Fruit fly (Drosophila melanogaster) whole organism, embryonic: ENCODE results near the gene oxt.

ENCODE experiments used
- Blimp-1 ChIP-seq: fragments of 200-800 bp; sonication (Bioruptor generic); optimal IDR thresholded peaks from 3 replicates; lab custom pipeline; 2018; ENCODE audit warnings: missing biosample characterization, missing genetic modification characterization, mild to moderate bottlenecking, moderate library complexity, missing genetic modification reagents
- CG11504 ChIP-seq: fragments of 200-800 bp; sonication (Bioruptor generic); optimal IDR thresholded peaks from 3 replicates; lab custom pipeline; 2019; ENCODE audit warnings: missing biosample characterization, mild to moderate bottlenecking, missing genetic modification characterization, moderate library complexity
- CG11723 ChIP-seq: fragments of 200-800 bp; sonication (Bioruptor generic); optimal IDR thresholded peaks from 2 replicates; lab custom pipeline; 2017; ENCODE audit warnings: missing biosample characterization, mild to moderate bottlenecking, missing genetic modification characterization
- CG12155 ChIP-seq: fragments of 200-800 bp; sonication (Bioruptor generic); optimal IDR thresholded peaks from 3 replicates; lab custom pipeline; 2016; ENCODE audit warnings: missing biosample characterization, missing genetic modification characterization
- CG12659 ChIP-seq: fragments of 200-800 bp; sonication (Bioruptor generic); optimal IDR thresholded peaks from 3 replicates; lab custom pipeline; 2017; ENCODE audit warnings: mild to moderate bottlenecking, missing biosample characterization, missing genetic modification reagents, missing genetic modification characterization
- CG12942 ChIP-seq: fragments of 200-800 bp; sonication (Bioruptor generic); optimal IDR thresholded peaks from 3 replicates; lab custom pipeline; 2016; ENCODE audit warnings: missing biosample characterization, missing genetic modification characterization
- CG13296 ChIP-seq: fragments of 200-800 bp; sonication (Bioruptor generic); optimal IDR thresholded peaks from 3 replicates; lab custom pipeline; 2018; ENCODE audit warnings: missing biosample characterization, mild to moderate bottlenecking, missing genetic modification characterization
- CG13775 ChIP-seq: fragments of 200-800 bp; sonication (Bioruptor generic); optimal IDR thresholded peaks from 3 replicates; lab custom pipeline; 2017; ENCODE audit warnings: missing biosample characterization, mild to moderate bottlenecking, missing genetic modification characterization
- CG14710 ChIP-seq: fragments of 200-800 bp; sonication (Bioruptor generic); optimal IDR thresholded peaks from 3 replicates; lab custom pipeline; 2019; ENCODE audit warnings: missing biosample characterization, mild to moderate bottlenecking, missing genetic modification characterization, moderate library complexity
- CG15479 ChIP-seq: fragments of 200-800 bp; sonication (Bioruptor generic); optimal IDR thresholded peaks from 3 replicates; lab custom pipeline; 2019; ENCODE audit warnings: missing biosample characterization, mild to moderate bottlenecking, missing genetic modification characterization, moderate library complexity
- CG17328 ChIP-seq: fragments of 200-800 bp; sonication (Bioruptor generic); IDR thresholded peaks from 2 replicates; pipeline ENCODE4 v1.3.6; 2022; ENCODE audit warnings: missing biosample characterization, missing genetic modification characterization
- CG17568 ChIP-seq: fragments of 200-800 bp; sonication (Bioruptor generic); optimal IDR thresholded peaks from 2 replicates; lab custom pipeline; 2018; ENCODE audit warnings: missing biosample characterization, mild to moderate bottlenecking, missing genetic modification characterization, moderate library complexity
- CG18262 ChIP-seq: fragments of 200-800 bp; optimal IDR thresholded peaks from 3 replicates; lab custom pipeline; 2019; ENCODE audit warnings: missing biosample characterization, mild to moderate bottlenecking, missing genetic modification characterization, moderate library complexity
- CG30020 ChIP-seq: fragments of 200-800 bp; optimal IDR thresholded peaks from 2 replicates; lab custom pipeline; 2019; ENCODE audit warnings: missing biosample characterization, mild to moderate bottlenecking, missing genetic modification characterization, moderate library complexity
- CG32532 ChIP-seq: fragments of 200-800 bp; sonication (Bioruptor generic); IDR thresholded peaks from 2 replicates; pipeline ENCODE4 v1.3.6; 2022; ENCODE audit warnings: missing biosample characterization, missing genetic modification characterization
- CG33213 ChIP-seq: fragments of 200-800 bp; sonication (Bioruptor generic); optimal IDR thresholded peaks from 3 replicates; lab custom pipeline; 2016; ENCODE audit warnings: missing biosample characterization, missing genetic modification characterization
- CG6683 ChIP-seq: fragments of 200-800 bp; sonication (Bioruptor generic); optimal IDR thresholded peaks from 2 replicates; lab custom pipeline; 2017; ENCODE audit warnings: missing biosample characterization, mild to moderate bottlenecking, missing genetic modification characterization, missing genetic modification reagents
- CG7786 ChIP-seq: fragments of 200-800 bp; sonication (Bioruptor generic); optimal IDR thresholded peaks from 2 replicates; lab custom pipeline; 2016; ENCODE audit warnings: missing biosample characterization, missing genetic modification characterization
- CG8290 ChIP-seq, 3 experiments: fragments of 200-800 bp; sonication (Bioruptor generic); optimal IDR thresholded peaks; 2 replicates each; lab custom pipeline; 2016 to 2019; ENCODE audit warnings: missing biosample characterization in 3 of 3, missing genetic modification characterization in 3 of 3, mild to moderate bottlenecking in 2 of 3, moderate library complexity in 1 of 3
- CG8359 ChIP-seq: fragments of 200-800 bp; sonication (Bioruptor generic); optimal IDR thresholded peaks from 2 replicates; lab custom pipeline; 2017; ENCODE audit warnings: missing biosample characterization, mild to moderate bottlenecking, missing genetic modification characterization, borderline replicate concordance
- CG9727 ChIP-seq: fragments of 200-800 bp; sonication (Bioruptor generic); optimal IDR thresholded peaks from 3 replicates; lab custom pipeline; 2017; ENCODE audit warnings: missing biosample characterization, mild to moderate bottlenecking, missing genetic modification characterization
- Dad ChIP-seq: fragments of 200-800 bp; sonication (Bioruptor generic); optimal IDR thresholded peaks from 3 replicates; lab custom pipeline; 2016; ENCODE audit warnings: missing biosample characterization, missing genetic modification characterization
- ERR ChIP-seq: fragments of 200-800 bp; sonication (Bioruptor generic); optimal IDR thresholded peaks from 2 replicates; lab custom pipeline; 2016; ENCODE audit warnings: missing biosample characterization, missing genetic modification characterization
- Gsc ChIP-seq: fragments of 200-800 bp; sonication (Bioruptor generic); IDR thresholded peaks from 2 replicates; pipeline ENCODE4 v1.3.6; 2022; ENCODE audit warnings: missing biosample characterization, missing genetic modification characterization
- Max ChIP-seq: fragments of 200-800 bp; sonication (Bioruptor generic); optimal IDR thresholded peaks from 2 replicates; lab custom pipeline; 2016; ENCODE audit warnings: missing biosample characterization, mild to moderate bottlenecking, missing genetic modification characterization
- Oli ChIP-seq: fragments of 200-800 bp; sonication (Bioruptor generic); optimal IDR thresholded peaks from 2 replicates; lab custom pipeline; 2018; ENCODE audit warnings: missing biosample characterization, mild to moderate bottlenecking, missing genetic modification characterization, moderate library complexity
- Scr ChIP-seq: fragments of 200-800 bp; sonication (Bioruptor generic); IDR thresholded peaks from 2 replicates; pipeline ENCODE4 v1.3.6; 2022; ENCODE audit warnings: missing biosample characterization, missing genetic modification characterization; ENCODE audit not compliant: partially characterized antibody
- Side ChIP-seq: fragments of 200-800 bp; sonication (Bioruptor generic); optimal IDR thresholded peaks from 2 replicates; lab custom pipeline; 2016; ENCODE audit warnings: missing biosample characterization, missing genetic modification characterization
- TFAM ChIP-seq: fragments of 200-800 bp; sonication (Bioruptor generic); optimal IDR thresholded peaks from 2 replicates; lab custom pipeline; 2017; ENCODE audit warnings: missing biosample characterization, missing genetic modification characterization, inconsistent platforms
- Tbp ChIP-seq: fragments of >200 bp; optimal IDR thresholded peaks from 2 replicates; lab custom pipeline; 2018; ENCODE audit warnings: missing biosample characterization, missing genetic modification characterization
- ac ChIP-seq: fragments of 200-800 bp; sonication (Bioruptor generic); optimal IDR thresholded peaks from 3 replicates; lab custom pipeline; 2017; ENCODE audit warnings: missing biosample characterization, mild to moderate bottlenecking, missing genetic modification characterization
- bab2 ChIP-seq: fragments of 200-800 bp; sonication (Bioruptor generic); optimal IDR thresholded peaks from 2 replicates; lab custom pipeline; 2016; ENCODE audit warnings: missing biosample characterization, missing genetic modification characterization
- bsh ChIP-seq, 2 experiments: fragments of 200-800 bp; sonication (Bioruptor generic); optimal IDR thresholded peaks; 2 replicates each; lab custom pipeline; 2017 to 2018; ENCODE audit warnings: mild to moderate bottlenecking in 2 of 2, missing biosample characterization in 2 of 2, missing genetic modification characterization in 2 of 2, moderate library complexity in 1 of 2
- ci ChIP-seq: fragments of 200-800 bp; sonication (Bioruptor generic); IDR thresholded peaks from 3 replicates; pipeline ENCODE4 v1.3.6; 2022; ENCODE audit warnings: missing biosample characterization, missing genetic modification characterization
- disco-r ChIP-seq: fragments of 200-800 bp; sonication (Bioruptor generic); optimal IDR thresholded peaks from 2 replicates; lab custom pipeline; 2016; ENCODE audit warnings: missing biosample characterization, missing genetic modification characterization
- emc ChIP-seq: fragments of 200-800 bp; sonication (Bioruptor generic); optimal IDR thresholded peaks from 2 replicates; lab custom pipeline; 2016; ENCODE audit warnings: missing biosample characterization, missing genetic modification characterization
- eve ChIP-seq, 2 experiments: fragments of >200 bp; optimal IDR thresholded peaks; 2 replicates each; lab custom pipeline; 2017; ENCODE audit warnings: missing biosample characterization in 2 of 2, missing genetic modification characterization in 2 of 2
- fd64A ChIP-seq: fragments of 200-800 bp; sonication (Bioruptor generic); optimal IDR thresholded peaks from 3 replicates; lab custom pipeline; 2018; ENCODE audit warnings: missing biosample characterization, mild to moderate bottlenecking, missing genetic modification characterization
- gfzf ChIP-seq: fragments of 200-800 bp; sonication (Bioruptor generic); optimal IDR thresholded peaks from 2 replicates; lab custom pipeline; 2016; ENCODE audit warnings: missing biosample characterization, mild to moderate bottlenecking, missing genetic modification characterization, moderate library complexity
- her ChIP-seq: fragments of 200-800 bp; sonication (Bioruptor generic); optimal IDR thresholded peaks from 2 replicates; lab custom pipeline; 2016; ENCODE audit warnings: missing biosample characterization, missing genetic modification characterization
- hth ChIP-seq: fragments of >200 bp; optimal IDR thresholded peaks from 2 replicates; lab custom pipeline; 2017; ENCODE audit warnings: inconsistent platforms
- klu ChIP-seq: fragments of 200-800 bp; sonication (Bioruptor generic); IDR thresholded peaks from 2 replicates; pipeline ENCODE4 v1.3.6; 2022; ENCODE audit warnings: missing biosample characterization, missing genetic modification characterization
- mld ChIP-seq: fragments of 200-800 bp; sonication (Bioruptor generic); IDR thresholded peaks from 3 replicates; pipeline ENCODE4 v1.3.6; 2022; ENCODE audit warnings: missing biosample characterization, missing genetic modification characterization; ENCODE audit not compliant: partially characterized antibody
- nerfin-1 ChIP-seq: fragments of 200-800 bp; sonication (Bioruptor generic); optimal IDR thresholded peaks from 3 replicates; lab custom pipeline; 2019; ENCODE audit warnings: missing biosample characterization, mild to moderate bottlenecking, missing genetic modification characterization, moderate library complexity
- phol ChIP-seq: fragments of 200-800 bp; sonication (Bioruptor generic); optimal IDR thresholded peaks from 3 replicates; lab custom pipeline; 2018; ENCODE audit warnings: missing biosample characterization, mild to moderate bottlenecking, missing genetic modification characterization, moderate library complexity
- repo ChIP-seq: fragments of 200-800 bp; sonication (Bioruptor generic); optimal IDR thresholded peaks from 2 replicates; lab custom pipeline; 2016; ENCODE audit warnings: missing biosample characterization, missing genetic modification characterization
- row ChIP-seq: fragments of 200-800 bp; sonication (Bioruptor generic); IDR thresholded peaks from 3 replicates; pipeline ENCODE4 v1.3.6; 2022; ENCODE audit warnings: missing biosample characterization, missing genetic modification characterization
- sr ChIP-seq: fragments of 200-800 bp; sonication (Bioruptor generic); IDR thresholded peaks from 3 replicates; pipeline ENCODE4 v1.3.6; 2022; ENCODE audit warnings: missing biosample characterization, missing genetic modification characterization
- stc ChIP-seq: fragments of 200-800 bp; sonication (Bioruptor generic); IDR thresholded peaks from 2 replicates; pipeline ENCODE4 v1.3.6; 2022; ENCODE audit warnings: missing biosample characterization, missing genetic modification characterization
- vvl ChIP-seq: fragments of 200-800 bp; sonication (Bioruptor generic); IDR thresholded peaks from 2 replicates; pipeline ENCODE4 v1.3.6; 2022; ENCODE audit warnings: missing biosample characterization, missing genetic modification characterization

The oxt gene

DNA sequence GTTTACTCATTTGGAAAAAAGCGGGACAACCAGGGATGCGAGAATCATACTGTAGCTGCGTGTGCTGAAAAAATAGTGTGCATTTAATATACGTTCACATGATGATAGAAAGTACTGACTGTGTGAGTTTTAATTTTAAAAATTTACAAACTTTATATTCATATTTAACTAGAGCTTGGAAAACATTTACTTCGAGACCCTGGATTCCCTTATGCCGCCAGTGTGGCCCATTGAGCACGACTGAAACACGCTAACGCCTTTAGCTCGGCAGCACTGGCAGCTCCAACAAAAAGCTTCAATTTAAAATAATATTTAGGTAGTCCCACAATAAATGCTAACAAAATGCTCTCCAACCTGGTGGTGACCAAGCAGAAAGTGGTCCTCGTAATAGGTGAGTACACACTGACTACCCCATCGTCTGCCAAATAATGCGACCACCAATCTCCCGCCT, 5.0 kb downstream of the oxt start, which contains the start of the genes CG1275 and Elp5 (continued):
- 0 out of 2 replicates have a peak, but pooled peaks have one; percentile 19 for TF ChIP-seq Scr (GFP tag; lab: Robert Waterston, UW)
- peak; percentile 95 for TF ChIP-seq disco-r (GFP tag; lab: Kevin White, UChicago)
- peak; percentile 85 for TF ChIP-seq CG30020 (tag; lab: Kevin White, UChicago)
- no peak for TF ChIP-seq hth
- peak; percentile 97 for TF ChIP-seq nerfin-1 (tag; lab: Kevin White, UChicago)
- peak; percentile 96 for TF ChIP-seq CG11723 (GFP tag; lab: Kevin White, UChicago)
- peak; percentile 98 for TF ChIP-seq sr (GFP tag; lab: Robert Waterston, UW)
- peak; percentile 99 for TF ChIP-seq stc (GFP tag; lab: Robert Waterston, UW)
- TF ChIP-seq eve (GFP tag; optimal IDR thresholded peaks at IDR 0.05; lab: Kevin White, UChicago) = no peak
- TF ChIP-seq bab2 (GFP tag; lab: Kevin White, UChicago) = peak; percentile 98
- TF ChIP-seq Tbp (GFP tag; lab: Kevin White, UChicago) = no peak
- TF ChIP-seq repo (GFP tag; lab: Kevin White, UChicago) = peak; percentile 91
- peak; percentile 94 for TF ChIP-seq ERR (GFP tag; lab: Kevin White, UChicago)
- TF ChIP-seq CG12942 = peak; percentile 97
- TF ChIP-seq Blimp-1 (GFP tag; lab: Kevin White, UChicago) = peak; percentile 94
- TF ChIP-seq CG13775 (GFP tag; lab: Kevin White, UChicago) = peak; percentile 97
- peak; percentile 89 for TF ChIP-seq fd64A (GFP tag; lab: Kevin White, UChicago)
- TF ChIP-seq ci (GFP tag; lab: Robert Waterston, UW) = peak; percentile 100
- peak; percentile 98 for TF ChIP-seq CG13296 (GFP tag; lab: Kevin White, UChicago)
- peak; percentile 95 for TF ChIP-seq CG14710
- TF ChIP-seq CG11504 = peak; percentile 96
- TF ChIP-seq CG32532 = peak; percentile 100
- TF ChIP-seq bsh (GFP tag; optimal IDR thresholded peaks at IDR 0.05; lab: Kevin White, UChicago) = peak; percentile 94 to 99
- peak; percentile 97 for TF ChIP-seq CG7786 (GFP tag; lab: Kevin White, UChicago)
- peak; percentile 85 for TF ChIP-seq CG8359
- TF ChIP-seq vvl (GFP tag; lab: Robert Waterston, UW) = peak; percentile 100
- peak; percentile 94 for TF ChIP-seq Dad (GFP tag; lab: Kevin White, UChicago)
- TF ChIP-seq CG6683 = peak; percentile 90
- TF ChIP-seq Gsc (GFP tag; lab: Robert Waterston, UW) = peak; percentile 97
- peak; percentile 96 for TF ChIP-seq CG12155 (GFP tag; lab: Kevin White, UChicago)
- TF ChIP-seq Oli (tag; lab: Kevin White, UChicago) = peak; percentile 98
- TF ChIP-seq gfzf = peak; percentile 74
- peak; percentile 99 for TF ChIP-seq CG17328 (GFP tag; lab: Robert Waterston, UW)
- TF ChIP-seq CG33213 (GFP tag; lab: Kevin White, UChicago) = peak; percentile 96
- peak; percentile 87 for TF ChIP-seq CG8290 (GFP tag; optimal IDR thresholded peaks at IDR 0.05; lab: Kevin White, UChicago)
- peak; percentile 82 to 98 for TF ChIP-seq CG8290 (tag; optimal IDR thresholded peaks at IDR 0.05; lab: Kevin White, UChicago)
- TF ChIP-seq CG15479 (GFP tag; lab: Kevin White, UChicago) = peak; percentile 62
- no peak for TF ChIP-seq mld
- TF ChIP-seq TFAM (GFP tag; lab: Kevin White, UChicago) = peak; percentile 70
- peak; percentile 95 for TF ChIP-seq her (GFP tag; lab: Kevin White, UChicago)
- TF ChIP-seq CG12659 = peak; percentile 99
- TF ChIP-seq CG9727 (GFP tag; lab: Kevin White, UChicago) = peak; percentile 97
- TF ChIP-seq CG17568 (GFP tag; lab: Kevin White, UChicago) = no peak
- peak; percentile 80 for TF ChIP-seq ac (GFP tag; lab: Kevin White, UChicago)
- TF ChIP-seq phol (tag; lab: Kevin White, UChicago) = peak; percentile 96
- TF ChIP-seq row (GFP tag; lab: Robert Waterston, UW) = peak; percentile 99
- peak; percentile 91 for TF ChIP-seq emc
- peak; percentile 99 for TF ChIP-seq klu (GFP tag; lab: Robert Waterston, UW)
- TF ChIP-seq Max (GFP tag; lab: Kevin White, UChicago) = peak; percentile 94
- TF ChIP-seq Side (GFP tag; lab: Kevin White, UChicago) = peak; percentile 96
- TF ChIP-seq CG18262 = peak; percentile 98
